Worm (Caenorhabditis elegans) whole organism, L1 larva: ENCODE data around the gene K07E8.7.

Experiments used
- C04F5.9 ChIP-seq: sonication (generic microtip); optimal IDR thresholded peaks from 2 replicates; lab custom pipeline; 2016; ENCODE audit warnings: missing genetic modification characterization, missing compliant biosample characterization
- F16B12.6 ChIP-seq: fragments of 150-350 bp; optimal IDR thresholded peaks from 2 replicates; lab custom pipeline; 2014; ENCODE audit warnings: missing biosample characterization, missing genetic modification characterization
- aha-1 ChIP-seq: fragments of 150-350 bp; optimal IDR thresholded peaks from 2 replicates; lab custom pipeline; 2014; ENCODE audit warnings: missing biosample characterization, missing genetic modification characterization
- blmp-1 ChIP-seq: fragments of 150-350 bp; optimal IDR thresholded peaks from 2 replicates; lab custom pipeline; 2014; ENCODE audit warnings: missing biosample characterization, missing genetic modification characterization
- ceh-88 ChIP-seq: fragments of 200-800 bp; sonication (Bioruptor generic); IDR thresholded peaks from 2 replicates; pipeline ENCODE4 v1.3.6; 2022; ENCODE audit warnings: missing genetic modification characterization, missing compliant biosample characterization
- ceh-90 ChIP-seq: sonication (generic microtip); optimal IDR thresholded peaks from 2 replicates; lab custom pipeline; 2016; ENCODE audit warnings: missing genetic modification characterization, missing compliant biosample characterization
- ces-1 ChIP-seq: fragments of 150-350 bp; optimal IDR thresholded peaks from 2 replicates; lab custom pipeline; 2014; ENCODE audit warnings: missing biosample characterization, missing genetic modification reagents, missing genetic modification characterization
- dpl-1 ChIP-seq, 3 experiments: fragments of 150-350 bp in 2 of 3; sonication (generic microtip) in 1 of 3; optimal IDR thresholded peaks; 2 replicates each; lab custom pipeline; 2014 to 2017; ENCODE audit warnings: missing biosample characterization in 3 of 3, missing genetic modification characterization in 3 of 3, missing genetic modification reagents in 3 of 3
- dsc-1 ChIP-seq: sonication (generic microtip); optimal IDR thresholded peaks from 2 replicates; lab custom pipeline; 2016; ENCODE audit warnings: mild to moderate bottlenecking, missing genetic modification characterization, missing compliant biosample characterization
- efl-1 ChIP-seq, 4 experiments: fragments of 150-350 bp; optimal IDR thresholded peaks in 3 of 4; peaks in 1 of 4; 1 replicate in 1 of 4; 2 replicates in 3 of 4; lab custom pipeline; 2014; ENCODE audit warnings: missing biosample characterization in 2 of 4, missing genetic modification characterization in 2 of 4, missing genetic modification reagents in 2 of 4
- elt-2 ChIP-seq: sonication (generic microtip); optimal IDR thresholded peaks from 2 replicates; lab custom pipeline; 2016; ENCODE audit warnings: missing genetic modification characterization, mild to moderate bottlenecking, inconsistent platforms, missing compliant biosample characterization, missing genetic modification reagents
- fkh-4 ChIP-seq: sonication (generic microtip); optimal IDR thresholded peaks from 2 replicates; lab custom pipeline; 2016; ENCODE audit warnings: missing compliant biosample characterization, missing genetic modification characterization, borderline replicate concordance
- fkh-8 ChIP-seq: sonication (generic microtip); optimal IDR thresholded peaks from 2 replicates; lab custom pipeline; 2016; ENCODE audit warnings: mild to moderate bottlenecking, missing genetic modification characterization, missing compliant biosample characterization
- hlh-4 ChIP-seq: sonication (generic microtip); optimal IDR thresholded peaks from 2 replicates; lab custom pipeline; 2016; ENCODE audit warnings: mild to moderate bottlenecking, missing genetic modification characterization, missing compliant biosample characterization
- jun-1 ChIP-seq: fragments of 150-350 bp; optimal IDR thresholded peaks from 2 replicates; lab custom pipeline; 2014; ENCODE audit warnings: missing biosample characterization, missing genetic modification reagents, missing genetic modification characterization
- lin-13 ChIP-seq: fragments of 150-350 bp; optimal IDR thresholded peaks from 2 replicates; lab custom pipeline; 2014; ENCODE audit warnings: missing biosample characterization, missing genetic modification reagents, missing genetic modification characterization
- lin-15B ChIP-seq: fragments of 150-350 bp; sonication (generic microtip); optimal IDR thresholded peaks from 3 replicates; lab custom pipeline; 2014; ENCODE audit warnings: missing biosample characterization, missing genetic modification characterization
- lin-35 ChIP-seq, 2 experiments: fragments of 150-350 bp; optimal IDR thresholded peaks; 2 replicates each; lab custom pipeline; 2014; ENCODE audit warnings: missing biosample characterization in 2 of 2, missing genetic modification characterization in 2 of 2, missing genetic modification reagents in 2 of 2
- lin-39 ChIP-seq: fragments of 150-350 bp; optimal IDR thresholded peaks from 2 replicates; lab custom pipeline; 2014; ENCODE audit warnings: missing biosample characterization, missing genetic modification reagents, missing genetic modification characterization
- mdl-1 ChIP-seq, 2 experiments: fragments of 150-350 bp; optimal IDR thresholded peaks; 2 replicates each; lab custom pipeline; 2014 to 2017; ENCODE audit warnings: missing biosample characterization in 2 of 2, missing genetic modification characterization in 2 of 2, inconsistent platforms in 1 of 2
- nhr-11 ChIP-seq: fragments of 150-350 bp; optimal IDR thresholded peaks from 2 replicates; lab custom pipeline; 2014; ENCODE audit warnings: missing biosample characterization, missing genetic modification characterization
- nhr-19 ChIP-seq: fragments of 200-800 bp; sonication (Bioruptor generic); conservative IDR thresholded peaks from 2 replicates; pipeline ENCODE4 v1.3.6; 2022; ENCODE audit warnings: missing genetic modification characterization, missing compliant biosample characterization
- nhr-237 ChIP-seq: fragments of 150-350 bp; optimal IDR thresholded peaks from 2 replicates; lab custom pipeline; 2014; ENCODE audit warnings: missing biosample characterization, missing genetic modification characterization
- nhr-28 ChIP-seq: fragments of 150-350 bp; optimal IDR thresholded peaks from 2 replicates; lab custom pipeline; 2014; ENCODE audit warnings: missing biosample characterization, missing genetic modification characterization
- nhr-47 ChIP-seq: sonication (generic microtip); optimal IDR thresholded peaks from 2 replicates; lab custom pipeline; 2016; ENCODE audit warnings: mild to moderate bottlenecking, missing genetic modification characterization, moderate library complexity, missing compliant biosample characterization
- nhr-71 ChIP-seq: sonication (generic microtip); optimal IDR thresholded peaks from 2 replicates; lab custom pipeline; 2016; ENCODE audit warnings: mild to moderate bottlenecking, missing genetic modification characterization, moderate library complexity, missing compliant biosample characterization
- nhr-77 ChIP-seq: fragments of 150-350 bp; optimal IDR thresholded peaks from 2 replicates; lab custom pipeline; 2014; ENCODE audit warnings: missing biosample characterization, missing genetic modification characterization
- nhr-85 ChIP-seq: sonication (generic microtip); peaks from one replicate; lab custom pipeline; 2016; ENCODE audit warnings: missing genetic modification characterization, inconsistent platforms, missing compliant biosample characterization
- nhr-90 ChIP-seq: sonication (generic microtip); optimal IDR thresholded peaks from 2 replicates; lab custom pipeline; 2016; ENCODE audit warnings: mild to moderate bottlenecking, missing genetic modification characterization, missing compliant biosample characterization; ENCODE audit not compliant: poor library complexity
- pag-3 ChIP-seq: sonication (generic microtip); optimal IDR thresholded peaks from 2 replicates; lab custom pipeline; 2017; ENCODE audit warnings: missing genetic modification characterization, mild to moderate bottlenecking, missing compliant biosample characterization, antibody characterized with exemption, borderline replicate concordance; ENCODE audit not compliant: insufficient read depth
- snpc-4 ChIP-seq: fragments of 150-350 bp; optimal IDR thresholded peaks from 2 replicates; lab custom pipeline; 2014; ENCODE audit warnings: missing biosample characterization, missing genetic modification characterization
- tbx-2 ChIP-seq: sonication (generic microtip); optimal IDR thresholded peaks from 2 replicates; lab custom pipeline; 2016; ENCODE audit warnings: missing genetic modification characterization, missing compliant biosample characterization
- tlp-1 ChIP-seq: fragments of 150-350 bp; optimal IDR thresholded peaks from 2 replicates; lab custom pipeline; 2014; ENCODE audit warnings: missing biosample characterization, missing genetic modification characterization
- unc-130 ChIP-seq: fragments of 150-350 bp; optimal IDR thresholded peaks from 2 replicates; lab custom pipeline; 2017; ENCODE audit warnings: missing biosample characterization, missing genetic modification characterization, inconsistent platforms
- unc-86 ChIP-seq: sonication (generic microtip); optimal IDR thresholded peaks from 2 replicates; lab custom pipeline; 2016; ENCODE audit warnings: missing genetic modification characterization, missing compliant biosample characterization
- vab-15 ChIP-seq: sonication (generic microtip); optimal IDR thresholded peaks from 2 replicates; lab custom pipeline; 2017; ENCODE audit warnings: missing genotype, mild to moderate bottlenecking, missing genetic modification characterization, missing compliant biosample characterization

K07E8.7 gene

ce11 chrII:682326-682725, 32.2 kb upstream of the K07E8.7 start, which contains the start of gene T02H6.7:
TSS of gene T02H6.7 (plus strand) at chrII:682626.
- TF ChIP-seq ceh-90 (tag; lab: Kevin White, UChicago): no peak
- no peak for TF ChIP-seq nhr-71 (tag; lab: Kevin White, UChicago)
- no peak for TF ChIP-seq lin-13 (GFP tag; lab: Kevin White, UChicago)
- TF ChIP-seq hlh-4: no peak
- no peak for TF ChIP-seq unc-86
- no peak for TF ChIP-seq efl-1 (optimal IDR thresholded peaks at IDR 0.05; lab: Kevin White, UChicago)
- no peak for TF ChIP-seq efl-1 (GFP tag; optimal IDR thresholded peaks at IDR 0.05 in 1 of 2; lab: Kevin White, UChicago)
- TF ChIP-seq pag-3: no peak
- no peak for TF ChIP-seq nhr-237
- no peak for TF ChIP-seq nhr-19 (GFP tag; lab: Robert Waterston, UW)
- TF ChIP-seq fkh-4 (tag; lab: Kevin White, UChicago): no peak
- TF ChIP-seq ceh-88 (GFP tag; lab: Robert Waterston, UW): no peak

- TF ChIP-seq tlp-1 (tag; lab: Kevin White, UChicago) (no peak), snpc-4 (no peak), nhr-77 (tag; lab: Kevin White, UChicago) (no peak), lin-39 (tag; lab: Kevin White, UChicago) (no peak), tbx-2 (no peak), unc-130 (tag; lab: Kevin White, UChicago) (no peak), jun-1 (tag; lab: Kevin White, UChicago) (no peak), nhr-85 (tag; lab: Kevin White, UChicago) (no peak), nhr-11 (tag; lab: Kevin White, UChicago) (no peak), lin-35 (GFP tag; optimal IDR thresholded peaks at IDR 0.05; lab: Kevin White, UChicago) (no peak)
Observed at ce11 chrII:680612-681011, 30.4 kb upstream of the K07E8.7 start, which contains the start of the genes T02H6.10 and T02H6.8. TSS of gene T02H6.10 (minus strand) at chrII:680712. TSS of gene T02H6.8 (plus strand) at chrII:680832.

DNA sequence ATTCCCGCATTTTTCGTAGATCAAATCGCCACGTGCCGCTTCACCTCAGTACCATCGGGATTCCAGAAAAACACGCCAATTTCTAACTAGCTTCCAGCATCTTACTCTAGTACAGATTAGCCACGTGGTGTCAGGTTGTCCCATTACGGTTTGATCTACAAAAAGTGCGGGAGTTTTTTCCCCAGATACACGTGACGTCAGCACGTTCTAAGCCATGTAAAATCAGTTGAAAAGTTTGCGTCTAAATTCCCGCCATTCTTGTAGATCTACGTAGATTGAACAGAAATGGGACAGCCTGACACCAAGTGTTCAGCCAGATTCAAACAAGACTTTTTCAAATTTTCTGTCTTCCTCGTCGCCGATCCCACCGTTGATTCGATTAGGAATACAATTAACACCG, 28.4 kb upstream of the K07E8.7 start, which contains the start of gene T02H6.9:
Gene T02H6.9 (plus strand): TSS at position 301 of the 400 bp plus-strand sequence.
- TF ChIP-seq nhr-47 (no peak), dpl-1 (GFP tag; optimal IDR thresholded peaks at IDR 0.05; lab: Kevin White, UChicago) (no peak), blmp-1 (no peak), F16B12.6 (tag; lab: Kevin White, UChicago) (no peak), vab-15 (tag; lab: Kevin White, UChicago) (no peak), fkh-8 (tag; lab: Kevin White, UChicago) (no peak), tbx-2 (no peak), mdl-1 (tag; optimal IDR thresholded peaks at IDR 0.05; lab: Kevin White, UChicago) (no peak), nhr-11 (tag; lab: Kevin White, UChicago) (no peak), ces-1 (GFP tag; lab: Kevin White, UChicago) (no peak), C04F5.9 (tag; lab: Kevin White, UChicago) (no peak), nhr-90 (tag; lab: Kevin White, UChicago) (no peak)

- no peak for TF ChIP-seq lin-15B
- no peak for TF ChIP-seq jun-1 (tag; lab: Kevin White, UChicago)
- TF ChIP-seq aha-1 (tag; lab: Kevin White, UChicago): no peak
Observed at ce11 chrII:675822-676221, 25.7 kb upstream of the K07E8.7 start.

ce11 chrII:675303-675702, 25.1 kb upstream of the K07E8.7 start, which contains the start of gene Y39F10C.1:
TSS of gene Y39F10C.1 (plus strand) at chrII:675603.
- no peak for TF ChIP-seq dsc-1 (tag; lab: Kevin White, UChicago)
- no peak for TF ChIP-seq aha-1 (tag; lab: Kevin White, UChicago)
- TF ChIP-seq elt-2: no peak
- TF ChIP-seq lin-39 (tag; lab: Kevin White, UChicago): no peak
- no peak for TF ChIP-seq nhr-28 (tag; lab: Kevin White, UChicago)
- TF ChIP-seq, all 84 proteins: peak for 0
